Fruit fly (Drosophila melanogaster) whole organism, prepupa: Measurements from ENCODE around the gene CG4213.
A peak's percentile ranks its signal among the peaks of the same experiment; 100 is the strongest.

ENCODE experiments used
- Blimp-1 ChIP-seq: fragments of 200-800 bp; sonication (Bioruptor generic); optimal IDR thresholded peaks from 3 replicates; lab custom pipeline; 2017; ENCODE audit warnings: missing biosample characterization, missing genetic modification characterization, mild to moderate bottlenecking, moderate library complexity, missing genetic modification reagents
- CG10631 ChIP-seq: fragments of 200-800 bp; sonication (Bioruptor generic); optimal IDR thresholded peaks from 2 replicates; lab custom pipeline; 2016; ENCODE audit warnings: missing biosample characterization, missing genetic modification characterization
- CG10669 ChIP-seq: fragments of 200-800 bp; sonication (Bioruptor generic); optimal IDR thresholded peaks from 3 replicates; lab custom pipeline; 2018; ENCODE audit warnings: missing biosample characterization, mild to moderate bottlenecking, missing genetic modification characterization, moderate library complexity
- CG11294 ChIP-seq: fragments of 200-800 bp; sonication (Bioruptor generic); IDR thresholded peaks from 2 replicates; pipeline ENCODE4 v1.3.6; 2022; ENCODE audit warnings: missing biosample characterization, missing genetic modification characterization
- CG11902 ChIP-seq: fragments of 200-800 bp; sonication (Bioruptor generic); optimal IDR thresholded peaks from 3 replicates; lab custom pipeline; 2016; ENCODE audit warnings: missing biosample characterization, missing genetic modification characterization
- CG15336 ChIP-seq: fragments of 200-800 bp; sonication (Bioruptor generic); IDR thresholded peaks from 2 replicates; pipeline ENCODE4 v1.3.6; 2022; ENCODE audit warnings: missing biosample characterization, missing genetic modification characterization
- CG1621 ChIP-seq: fragments of 200-800 bp; sonication (Bioruptor generic); optimal IDR thresholded peaks from 3 replicates; lab custom pipeline; 2018; ENCODE audit warnings: missing biosample characterization, mild to moderate bottlenecking, missing genetic modification characterization
- CG16779 ChIP-seq: fragments of 200-800 bp; sonication (Bioruptor generic); optimal IDR thresholded peaks from 3 replicates; lab custom pipeline; 2017; ENCODE audit warnings: missing biosample characterization, mild to moderate bottlenecking, missing genetic modification characterization
- CG3032 ChIP-seq: fragments of 200-800 bp; optimal IDR thresholded peaks from 2 replicates; lab custom pipeline; 2019; ENCODE audit warnings: missing biosample characterization, mild to moderate bottlenecking, missing genetic modification characterization, moderate library complexity
- CG31627 ChIP-seq: fragments of 200-800 bp; sonication (Bioruptor generic); optimal IDR thresholded peaks from 3 replicates; lab custom pipeline; 2016; ENCODE audit warnings: missing biosample characterization, missing genetic modification characterization
- CG32006 ChIP-seq: fragments of 200-800 bp; sonication (Bioruptor generic); optimal IDR thresholded peaks from 3 replicates; lab custom pipeline; 2017; ENCODE audit warnings: missing biosample characterization, mild to moderate bottlenecking, missing genetic modification characterization
- CG34406 ChIP-seq: fragments of 200-800 bp; sonication (Bioruptor generic); optimal IDR thresholded peaks from 3 replicates; lab custom pipeline; 2016; ENCODE audit warnings: missing biosample characterization, missing genetic modification characterization
- CG3919 ChIP-seq: fragments of 200-800 bp; sonication (Bioruptor generic); optimal IDR thresholded peaks from 3 replicates; lab custom pipeline; 2016; ENCODE audit warnings: missing biosample characterization, missing genetic modification characterization
- CG4318 ChIP-seq: fragments of 200-800 bp; sonication (Bioruptor generic); optimal IDR thresholded peaks from 3 replicates; lab custom pipeline; 2017; ENCODE audit warnings: missing biosample characterization, mild to moderate bottlenecking, missing genetic modification characterization
- CG6276 ChIP-seq: fragments of 200-800 bp; sonication (Bioruptor generic); optimal IDR thresholded peaks from 2 replicates; lab custom pipeline; 2017; ENCODE audit warnings: missing biosample characterization, mild to moderate bottlenecking, missing genetic modification characterization
- CG6792 ChIP-seq: fragments of 200-800 bp; sonication (Bioruptor generic); optimal IDR thresholded peaks from 3 replicates; lab custom pipeline; 2016; ENCODE audit warnings: missing biosample characterization, missing genetic modification characterization
- CG6808 ChIP-seq: fragments of 200-800 bp; sonication (Bioruptor generic); optimal IDR thresholded peaks from 3 replicates; lab custom pipeline; 2017; ENCODE audit warnings: missing biosample characterization, missing genetic modification characterization, mild to moderate bottlenecking, moderate library complexity, missing genetic modification reagents
- CG6854 ChIP-seq: fragments of 200-800 bp; sonication (Bioruptor generic); optimal IDR thresholded peaks from 2 replicates; lab custom pipeline; 2017; ENCODE audit warnings: missing biosample characterization, mild to moderate bottlenecking, missing genetic modification characterization
- CG7368 ChIP-seq: fragments of 200-800 bp; sonication (Bioruptor generic); optimal IDR thresholded peaks from 3 replicates; lab custom pipeline; 2016; ENCODE audit warnings: missing biosample characterization, missing genetic modification characterization
- CG8119 ChIP-seq: fragments of 200-800 bp; sonication (Bioruptor generic); IDR thresholded peaks from 3 replicates; pipeline ENCODE4 v1.3.6; 2022; ENCODE audit warnings: missing biosample characterization, missing genetic modification characterization
- CG8319 ChIP-seq: fragments of 200-800 bp; sonication (Bioruptor generic); optimal IDR thresholded peaks from 3 replicates; lab custom pipeline; 2016; ENCODE audit warnings: missing biosample characterization, missing genetic modification characterization
- CG9139 ChIP-seq: fragments of 200-800 bp; sonication (Bioruptor generic); optimal IDR thresholded peaks from 3 replicates; lab custom pipeline; 2017; ENCODE audit warnings: missing biosample characterization, mild to moderate bottlenecking, missing genetic modification characterization
- Eip75B ChIP-seq: fragments of 200-800 bp; sonication (Bioruptor generic); optimal IDR thresholded peaks from 3 replicates; lab custom pipeline; 2016; ENCODE audit warnings: missing biosample characterization, missing genetic modification characterization
- Ets21C ChIP-seq: fragments of 200-800 bp; sonication (Bioruptor generic); optimal IDR thresholded peaks from 3 replicates; lab custom pipeline; 2016; ENCODE audit warnings: missing biosample characterization, missing genetic modification characterization
- Ets96B ChIP-seq: fragments of 200-800 bp; optimal IDR thresholded peaks from 2 replicates; lab custom pipeline; 2019; ENCODE audit warnings: missing biosample characterization, mild to moderate bottlenecking, missing genetic modification characterization, moderate library complexity
- Gug ChIP-seq: fragments of 200-800 bp; sonication (Bioruptor generic); IDR thresholded peaks from 2 replicates; pipeline ENCODE4 v1.3.6; 2022; ENCODE audit warnings: missing biosample characterization, missing genetic modification characterization
- Hr38 ChIP-seq: sonication (Bioruptor generic); optimal IDR thresholded peaks from 2 replicates; lab custom pipeline; 2016; ENCODE audit warnings: missing biosample characterization, missing genetic modification characterization
- Hr39 ChIP-seq: fragments of 200-800 bp; sonication (Bioruptor generic); optimal IDR thresholded peaks from 2 replicates; lab custom pipeline; 2016; ENCODE audit warnings: missing biosample characterization, missing genetic modification characterization
- Lpt ChIP-seq: fragments of 200-800 bp; sonication (Bioruptor generic); optimal IDR thresholded peaks from 3 replicates; lab custom pipeline; 2016; ENCODE audit warnings: missing biosample characterization, missing genetic modification characterization
- Met ChIP-seq: fragments of 200-800 bp; sonication (Bioruptor generic); optimal IDR thresholded peaks from 3 replicates; lab custom pipeline; 2016; ENCODE audit warnings: missing biosample characterization, missing genetic modification characterization
- OdsH ChIP-seq: fragments of 200-800 bp; sonication (Bioruptor generic); optimal IDR thresholded peaks from 3 replicates; lab custom pipeline; 2016; ENCODE audit warnings: missing biosample characterization, missing genetic modification characterization
- Smox ChIP-seq: fragments of 200-800 bp; sonication (Bioruptor generic); optimal IDR thresholded peaks from 3 replicates; lab custom pipeline; 2016; ENCODE audit warnings: missing biosample characterization, missing genetic modification characterization
- Sox102F ChIP-seq: fragments of 200-800 bp; sonication (Bioruptor generic); optimal IDR thresholded peaks from 2 replicates; lab custom pipeline; 2016; ENCODE audit warnings: missing biosample characterization, mild to moderate bottlenecking, missing genetic modification characterization
- Sox14 ChIP-seq: fragments of 200-800 bp; sonication (Bioruptor generic); optimal IDR thresholded peaks from 3 replicates; lab custom pipeline; 2016; ENCODE audit warnings: missing biosample characterization, missing genetic modification characterization
- Sox15 ChIP-seq: fragments of 200-800 bp; sonication (Bioruptor generic); optimal IDR thresholded peaks from 3 replicates; lab custom pipeline; 2016; ENCODE audit warnings: missing biosample characterization, missing genetic modification characterization
- achi ChIP-seq: fragments of 200-800 bp; sonication (Bioruptor generic); optimal IDR thresholded peaks from 3 replicates; lab custom pipeline; 2016; ENCODE audit warnings: missing biosample characterization, missing genetic modification characterization
- acj6 ChIP-seq: fragments of 200-800 bp; sonication (Bioruptor generic); optimal IDR thresholded peaks from 3 replicates; lab custom pipeline; 2016; ENCODE audit warnings: missing biosample characterization, missing genetic modification characterization
- cyc ChIP-seq: fragments of 200-800 bp; sonication (Bioruptor generic); optimal IDR thresholded peaks from 3 replicates; lab custom pipeline; 2016; ENCODE audit warnings: missing biosample characterization, missing genetic modification characterization
- eg ChIP-seq: fragments of 200-800 bp; sonication (Bioruptor generic); IDR thresholded peaks from 3 replicates; pipeline ENCODE4 v1.3.6; 2022; ENCODE audit warnings: missing biosample characterization, missing genetic modification characterization
- fd59A ChIP-seq: fragments of 200-800 bp; sonication (Bioruptor generic); optimal IDR thresholded peaks from 2 replicates; lab custom pipeline; 2017; ENCODE audit warnings: missing biosample characterization, mild to moderate bottlenecking, missing genetic modification characterization, missing genetic modification reagents
- fd85E ChIP-seq: fragments of 200-800 bp; sonication (Bioruptor generic); optimal IDR thresholded peaks from 3 replicates; lab custom pipeline; 2016; ENCODE audit warnings: missing biosample characterization, missing genetic modification characterization
- fkh ChIP-seq: fragments of 200-800 bp; sonication (Bioruptor generic); optimal IDR thresholded peaks from 3 replicates; lab custom pipeline; 2017; ENCODE audit warnings: missing biosample characterization, mild to moderate bottlenecking, missing genetic modification characterization, moderate library complexity
- lz ChIP-seq: fragments of 200-800 bp; sonication (Bioruptor generic); optimal IDR thresholded peaks from 3 replicates; lab custom pipeline; 2016; ENCODE audit warnings: missing biosample characterization, missing genetic modification characterization
- net ChIP-seq: fragments of 200-800 bp; sonication (Bioruptor generic); optimal IDR thresholded peaks from 3 replicates; lab custom pipeline; 2016; ENCODE audit warnings: missing biosample characterization, missing genetic modification characterization
- salr ChIP-seq, 2 experiments: fragments of 200-800 bp; sonication (Bioruptor generic); optimal IDR thresholded peaks; 3 replicates each; lab custom pipeline; 2016 to 2018; ENCODE audit warnings: missing biosample characterization in 2 of 2, missing genetic modification characterization in 2 of 2, mild to moderate bottlenecking in 1 of 2
- spab ChIP-seq: fragments of 200-800 bp; sonication (Bioruptor generic); optimal IDR thresholded peaks from 2 replicates; lab custom pipeline; 2017; ENCODE audit warnings: missing biosample characterization, mild to moderate bottlenecking, missing genetic modification characterization, missing genetic modification reagents
- ss ChIP-seq, 2 experiments: fragments of 200-800 bp; sonication (Bioruptor generic); optimal IDR thresholded peaks; 2 replicates in 1 of 2; 3 replicates in 1 of 2; lab custom pipeline; 2017 to 2018; ENCODE audit warnings: mild to moderate bottlenecking in 2 of 2, missing biosample characterization in 2 of 2, missing genetic modification characterization in 2 of 2, moderate library complexity in 1 of 2
- svp ChIP-seq: fragments of 200-800 bp; sonication (Bioruptor generic); peaks from one replicate; lab custom pipeline; 2016; ENCODE audit warnings: missing biosample characterization, missing genetic modification characterization
- topi ChIP-seq: fragments of 200-800 bp; sonication (Bioruptor generic); optimal IDR thresholded peaks from 3 replicates; lab custom pipeline; 2016; ENCODE audit warnings: missing biosample characterization, missing genetic modification characterization
- vri ChIP-seq: fragments of 200-800 bp; sonication (Bioruptor generic); optimal IDR thresholded peaks from 3 replicates; lab custom pipeline; 2016; ENCODE audit warnings: missing biosample characterization, mild to moderate bottlenecking, missing genetic modification characterization

The CG4213 gene

dm6 chr2L:425491-425890 lies 23.5 kb upstream of the CG4213 start:
- no peak for TF ChIP-seq CG3919 (GFP tag; lab: Kevin White, UChicago)
- TF ChIP-seq CG6808 (GFP tag; lab: Kevin White, UChicago) = no peak
- peak; percentile 87 for TF ChIP-seq fkh (GFP tag; lab: Kevin White, UChicago)
- TF ChIP-seq CG10631 (GFP tag; lab: Kevin White, UChicago) = no peak

DNA sequence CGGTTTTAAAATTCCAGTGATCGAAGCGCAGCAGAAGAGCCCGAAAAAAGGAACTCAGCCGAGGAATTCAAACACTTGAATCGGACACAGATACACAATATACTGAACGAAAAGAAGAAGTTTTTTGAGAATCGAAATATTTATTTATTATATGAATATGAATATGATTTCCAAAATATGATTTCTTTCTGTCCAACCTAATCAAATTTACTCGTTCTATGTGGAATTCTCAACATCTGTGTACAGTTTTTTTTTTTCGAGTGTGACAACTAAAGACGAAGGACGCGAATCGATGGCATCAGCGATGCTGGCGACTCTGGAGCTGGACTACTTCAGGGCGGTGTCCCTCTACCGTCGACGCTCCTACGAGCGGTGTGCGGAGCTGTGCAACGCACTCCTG lies 21.2 kb upstream of the CG4213 start:
- peak; percentile 69 for TF ChIP-seq Sox14 (GFP tag; lab: Kevin White, UChicago)
- no peak for TF ChIP-seq fkh (GFP tag; lab: Kevin White, UChicago)
- TF ChIP-seq fd85E (GFP tag; lab: Kevin White, UChicago) = no peak
- TF ChIP-seq CG1621 (tag; lab: Kevin White, UChicago) = peak; percentile 5
- peak; percentile 28 for TF ChIP-seq Ets96B (tag; lab: Kevin White, UChicago)
- TF ChIP-seq eg (GFP tag; lab: Robert Waterston, UW) = no peak
- peak; percentile 86 for TF ChIP-seq Sox102F (GFP tag; lab: Kevin White, UChicago)
- no peak for TF ChIP-seq Gug
- TF ChIP-seq CG6854 = peak; percentile 22
- peak; percentile 12; the same call in 1 of the 2 replicates for TF ChIP-seq CG15336
- peak in 1 of 2 experiments; percentile 19 for TF ChIP-seq salr (GFP tag; optimal IDR thresholded peaks at IDR 0.05; lab: Kevin White, UChicago)
- peak; percentile 36 for TF ChIP-seq CG16779 (tag; lab: Kevin White, UChicago)
- peak in 1 of 2 experiments; percentile 11 for TF ChIP-seq ss (GFP tag; optimal IDR thresholded peaks at IDR 0.05; lab: Kevin White, UChicago)
- TF ChIP-seq svp (GFP tag; lab: Kevin White, UChicago) = peak; percentile 93
- TF ChIP-seq Hr39 (GFP tag; lab: Kevin White, UChicago) = peak; percentile 77
- no peak for TF ChIP-seq CG11294 (GFP tag; lab: Robert Waterston, UW)
- peak; percentile 86 for TF ChIP-seq Met
- no peak for TF ChIP-seq CG4318
- TF ChIP-seq Blimp-1 (GFP tag; lab: Kevin White, UChicago) = peak; percentile 7
- peak; percentile 68 for TF ChIP-seq CG6792 (GFP tag; lab: Kevin White, UChicago)
- peak; percentile 34 for TF ChIP-seq Lpt (GFP tag; lab: Kevin White, UChicago)
- peak; percentile 83 for TF ChIP-seq Smox (GFP tag; lab: Kevin White, UChicago)
- no peak for TF ChIP-seq Sox15
- peak; percentile 89 for TF ChIP-seq vri (GFP tag; lab: Kevin White, UChicago)
- peak; percentile 62 for TF ChIP-seq achi
- TF ChIP-seq CG3032 (tag; lab: Kevin White, UChicago) = peak; percentile 24
- no peak for TF ChIP-seq CG6276 (GFP tag; lab: Kevin White, UChicago)
- peak; percentile 83 for TF ChIP-seq topi (GFP tag; lab: Kevin White, UChicago)
- peak; percentile 13 for TF ChIP-seq fd59A (GFP tag; lab: Kevin White, UChicago)
- peak; percentile 14 for TF ChIP-seq CG8319 (GFP tag; lab: Kevin White, UChicago)
- peak; percentile 5 for TF ChIP-seq CG6808 (GFP tag; lab: Kevin White, UChicago)
- no peak for TF ChIP-seq CG7368
- peak; percentile 79 for TF ChIP-seq lz (GFP tag; lab: Kevin White, UChicago)
- TF ChIP-seq CG31627 = peak; percentile 78
- no peak for TF ChIP-seq CG9139
- TF ChIP-seq Hr38 (GFP tag; lab: Kevin White, UChicago) = no peak
- peak; percentile 1 for TF ChIP-seq spab (GFP tag; lab: Kevin White, UChicago)
- TF ChIP-seq CG8119 (GFP tag; lab: Robert Waterston, UW) = peak; percentile 55; the same call in 2 of the 3 replicates
- TF ChIP-seq CG32006 = peak; percentile 25
- peak; percentile 75 for TF ChIP-seq Eip75B (GFP tag; lab: Kevin White, UChicago)
- TF ChIP-seq CG11902 (GFP tag; lab: Kevin White, UChicago) = peak; percentile 13
- peak; percentile 56 for TF ChIP-seq OdsH
- peak; percentile 45 for TF ChIP-seq acj6
- peak; percentile 74 for TF ChIP-seq CG3919 (GFP tag; lab: Kevin White, UChicago)
- TF ChIP-seq net (GFP tag; lab: Kevin White, UChicago) = peak; percentile 44
- peak; percentile 78 for TF ChIP-seq cyc (GFP tag; lab: Kevin White, UChicago)
- TF ChIP-seq Ets21C (GFP tag; lab: Kevin White, UChicago) = peak; percentile 42
- peak; percentile 10 for TF ChIP-seq CG10669 (GFP tag; lab: Kevin White, UChicago)
- peak; percentile 49 for TF ChIP-seq CG34406 (GFP tag; lab: Kevin White, UChicago)
